Worm (Caenorhabditis elegans) whole organism, L4/young adult: ENCODE measurements around the gene nhr-168.

Experiments used
- dao-5 ChIP-seq: sonication (generic microtip); optimal IDR thresholded peaks from 2 replicates; lab custom pipeline; 2016; ENCODE audit warnings: missing genotype, missing genetic modification characterization, moderate library complexity, missing compliant biosample characterization
- him-1 ChIP-seq: sonication (generic microtip); optimal IDR thresholded peaks from 2 replicates; lab custom pipeline; 2016; ENCODE audit warnings: missing genotype, missing genetic modification reagents, missing genetic modification characterization, missing compliant biosample characterization

ce11 chrV:13374532-13374931 is 40.9 kb upstream of the nhr-168 start:
- no peak for TF ChIP-seq him-1 (tag; lab: Kevin White, UChicago)
- TF ChIP-seq dao-5 (tag; lab: Kevin White, UChicago) = no peak
